Worm (Caenorhabditis elegans): ENCODE data around the gene R04B5.7.

R04B5.7 gene

DNA sequence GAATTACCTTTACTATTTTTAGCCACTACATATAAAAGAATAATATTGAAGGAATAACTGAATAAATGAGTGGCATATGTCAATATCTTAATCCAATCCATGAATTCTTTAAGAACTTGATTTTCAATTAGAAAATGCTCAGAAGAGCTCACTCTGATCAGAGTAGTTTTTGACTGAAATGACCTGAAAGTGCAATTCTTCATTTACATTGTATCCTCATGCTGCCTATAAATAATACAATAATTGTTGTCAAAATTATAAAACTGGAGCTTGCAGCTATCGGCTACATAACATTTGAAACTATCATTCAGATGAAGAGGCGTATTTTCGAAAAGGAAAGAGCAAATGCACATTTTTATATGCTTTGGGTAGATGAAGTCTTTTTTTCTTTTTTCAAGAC is 32.3 kb upstream of the R04B5.7 start, which contains the start of gene srxa-19:
srxa-19 (minus strand) TSS at position 101 of the 400 bp plus-strand sequence.
- TF ChIP-seq dmd-4 (tag; optimal IDR thresholded peaks at IDR 0.05) (no peak), C34F6.9 (tag; optimal IDR thresholded peaks at IDR 0.05) (no peak)

DNA sequence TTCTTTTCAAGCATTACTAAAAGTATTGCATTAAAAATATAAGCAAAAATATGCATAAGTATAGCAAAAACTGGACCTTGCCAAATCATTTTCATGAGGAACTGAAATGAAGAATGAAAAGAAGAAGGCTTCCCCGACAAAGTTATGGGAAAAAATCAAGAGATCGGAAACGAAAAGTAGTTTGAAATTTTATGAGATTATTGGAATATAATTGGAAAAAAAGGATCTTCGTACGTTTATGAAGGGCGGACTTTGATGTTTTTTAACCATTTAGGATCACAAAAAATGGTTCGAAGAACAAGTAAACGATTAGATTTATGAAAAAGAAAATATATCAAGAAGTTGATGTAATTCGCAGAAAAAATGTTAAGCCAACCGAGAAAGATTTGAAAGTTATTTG is 30.5 kb upstream of the R04B5.7 start, which contains the start of gene srxa-18:
srxa-18 (minus strand) TSS at position 100 of the 400 bp plus-strand sequence.
- TF ChIP-seq sma-9 (GFP tag; optimal IDR thresholded peaks at IDR 0.05) (no peak), sma-9 (tag; optimal IDR thresholded peaks at IDR 0.05) (no peak), nhr-11 (tag; optimal IDR thresholded peaks at IDR 0.05) (no peak)

DNA sequence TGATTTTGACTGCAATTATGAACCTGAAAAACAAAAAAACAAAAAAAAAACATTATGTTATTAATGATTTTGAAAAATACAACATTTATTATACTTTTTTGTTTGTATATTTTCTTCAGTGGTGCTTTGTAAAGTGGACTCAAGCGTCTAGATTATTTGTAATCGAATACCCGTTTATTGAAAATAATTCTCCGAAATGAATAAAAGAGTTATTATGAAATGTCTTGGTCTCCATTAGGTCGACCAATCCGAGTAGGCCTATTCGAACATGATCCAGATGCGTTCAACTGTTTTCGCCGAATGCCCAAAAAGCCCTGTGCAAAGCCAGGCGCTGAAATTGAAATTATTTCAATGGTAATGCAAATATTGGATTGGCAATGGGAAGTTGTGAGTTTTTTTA is 27.1 kb upstream of the R04B5.7 start, which contains the start of gene C08B6.5:
C08B6.5 (plus strand) TSS at position 301 of the 400 bp plus-strand sequence.
- TF ChIP-seq fos-1 (tag; optimal IDR thresholded peaks at IDR 0.05): no peak
- no peak for TF ChIP-seq ztf-4 (tag; optimal IDR thresholded peaks at IDR 0.05)
- no peak for TF ChIP-seq nhr-6 (tag; optimal IDR thresholded peaks at IDR 0.05)
- TF ChIP-seq F13H6.1 (tag; optimal IDR thresholded peaks at IDR 0.05): no peak
- TF ChIP-seq egl-27 (tag; optimal IDR thresholded peaks at IDR 0.05): no peak
- no peak for TF ChIP-seq nhr-237 (tag; optimal IDR thresholded peaks at IDR 0.05)
- no peak for TF ChIP-seq unc-62 (GFP tag; optimal IDR thresholded peaks at IDR 0.05)
- TF ChIP-seq lin-39 (tag; optimal IDR thresholded peaks at IDR 0.05): no peak
- TF ChIP-seq unc-39 (tag; optimal IDR thresholded peaks at IDR 0.05): no peak
- TF ChIP-seq nhr-23 (tag; optimal IDR thresholded peaks at IDR 0.05): no peak
- no peak for TF ChIP-seq snpc-4 (tag; optimal IDR thresholded peaks at IDR 0.05)
- TF ChIP-seq sem-4 (tag; optimal IDR thresholded peaks at IDR 0.05): no peak
- no peak for TF ChIP-seq zag-1 (tag; optimal IDR thresholded peaks at IDR 0.05)
- TF ChIP-seq blmp-1 (tag; optimal IDR thresholded peaks at IDR 0.05; ENCODE audit: insufficient read depth): no peak
- TF ChIP-seq ceh-16 (tag; optimal IDR thresholded peaks at IDR 0.05): no peak
- TF ChIP-seq elt-3 (tag; optimal IDR thresholded peaks at IDR 0.05): no peak
- TF ChIP-seq ama-1 (optimal IDR thresholded peaks at IDR 0.05): no peak
- TF ChIP-seq ztf-1 (GFP tag; conservative IDR thresholded peaks at IDR 0.05): no peak

DNA sequence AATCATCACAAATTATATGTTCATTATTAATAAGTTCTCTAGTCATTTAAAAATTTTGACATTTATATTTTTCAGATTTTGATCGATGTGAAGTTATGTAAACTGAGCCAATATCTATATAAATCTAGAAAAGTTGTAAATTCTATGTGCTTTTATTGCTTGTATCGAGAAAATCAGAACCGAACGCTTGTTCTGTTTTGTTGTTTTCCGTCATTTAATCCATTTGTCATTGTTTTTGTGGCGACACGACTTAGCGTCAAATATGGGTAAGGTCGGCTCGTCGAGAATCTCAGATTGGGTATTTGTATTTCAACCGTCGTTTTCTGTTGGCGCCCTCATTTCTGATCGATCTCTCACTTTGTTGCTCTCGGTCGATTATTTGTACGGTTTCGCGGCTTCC is 24.0 kb upstream of the R04B5.7 start, which contains the start of gene cht-5:
cht-5 (plus strand) TSS at position 301 of the 400 bp plus-strand sequence.
- no peak for TF ChIP-seq mdl-1 (tag; optimal IDR thresholded peaks at IDR 0.05)
- TF ChIP-seq alr-1 (tag; optimal IDR thresholded peaks at IDR 0.05): no peak
- TF ChIP-seq nhr-12 (tag; optimal IDR thresholded peaks at IDR 0.05): no peak
- TF ChIP-seq snpc-4 (tag; optimal IDR thresholded peaks at IDR 0.05): no peak
- TF ChIP-seq gmeb-1 (tag; optimal IDR thresholded peaks at IDR 0.05): no peak
- TF ChIP-seq nhr-11 (tag; optimal IDR thresholded peaks at IDR 0.05): no peak
- no peak for TF ChIP-seq egl-27 (tag; optimal IDR thresholded peaks at IDR 0.05)
- no peak for TF ChIP-seq blmp-1 (tag; optimal IDR thresholded peaks at IDR 0.05; ENCODE audit: insufficient read depth)
- no peak for TF ChIP-seq unc-39 (tag; optimal IDR thresholded peaks at IDR 0.05)
- TF ChIP-seq skn-1 (tag; optimal IDR thresholded peaks at IDR 0.05): no peak
- TF ChIP-seq lin-39 (tag; optimal IDR thresholded peaks at IDR 0.05): no peak
- TF ChIP-seq nhr-6 (tag; optimal IDR thresholded peaks at IDR 0.05): no peak
- no peak for TF ChIP-seq mab-5 (tag; optimal IDR thresholded peaks at IDR 0.05)
- TF ChIP-seq nhr-21 (tag; optimal IDR thresholded peaks at IDR 0.05): no peak
- TF ChIP-seq unc-62 (GFP tag; optimal IDR thresholded peaks at IDR 0.05): no peak
- no peak for TF ChIP-seq nhr-77 (tag; optimal IDR thresholded peaks at IDR 0.05)

DNA sequence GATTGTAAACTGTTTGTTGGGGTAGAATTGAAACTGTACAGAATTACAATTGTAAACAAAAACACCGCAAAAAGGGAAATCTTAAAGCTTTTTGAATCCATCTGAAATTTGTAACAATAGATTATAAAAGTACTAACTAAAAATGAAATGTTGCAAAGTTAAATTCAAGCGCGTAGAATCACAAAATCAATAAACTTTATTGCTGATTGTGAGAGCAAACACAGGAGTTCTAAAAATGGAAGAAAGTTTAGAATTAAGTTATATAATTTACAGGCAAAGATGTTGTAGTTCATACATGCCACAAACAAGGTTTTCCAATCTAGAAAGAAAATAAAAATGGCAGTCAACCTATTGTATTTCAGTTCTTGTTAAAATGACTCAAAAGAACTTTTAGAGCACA is 21.8 kb upstream of the R04B5.7 start, which contains the start of gene C08B6.3:
C08B6.3 (minus strand) TSS at position 101 of the 400 bp plus-strand sequence.
- TF ChIP-seq mdl-1 (tag; optimal IDR thresholded peaks at IDR 0.05) (no peak), unc-55 (GFP tag; optimal IDR thresholded peaks at IDR 0.05) (no peak), skn-1 (tag; optimal IDR thresholded peaks at IDR 0.05) (no peak), blmp-1 (tag; optimal IDR thresholded peaks at IDR 0.05; ENCODE audit: insufficient read depth) (no peak), ceh-82 (tag; optimal IDR thresholded peaks at IDR 0.05) (no peak), nhr-6 (tag; optimal IDR thresholded peaks at IDR 0.05) (no peak), fos-1 (tag; optimal IDR thresholded peaks at IDR 0.05) (no peak), nhr-10 (tag; optimal IDR thresholded peaks at IDR 0.05) (no peak), dmd-4 (tag; optimal IDR thresholded peaks at IDR 0.05) (no peak), ztf-4 (tag; optimal IDR thresholded peaks at IDR 0.05) (no peak), zag-1 (tag; optimal IDR thresholded peaks at IDR 0.05) (no peak), C34F6.9 (tag; optimal IDR thresholded peaks at IDR 0.05) (no peak), nhr-23 (tag; optimal IDR thresholded peaks at IDR 0.05) (no peak), elt-3 (tag; optimal IDR thresholded peaks at IDR 0.05) (no peak)
